Worm (Caenorhabditis elegans): ENCODE measurements around the gene par-1.

The par-1 gene

DNA sequence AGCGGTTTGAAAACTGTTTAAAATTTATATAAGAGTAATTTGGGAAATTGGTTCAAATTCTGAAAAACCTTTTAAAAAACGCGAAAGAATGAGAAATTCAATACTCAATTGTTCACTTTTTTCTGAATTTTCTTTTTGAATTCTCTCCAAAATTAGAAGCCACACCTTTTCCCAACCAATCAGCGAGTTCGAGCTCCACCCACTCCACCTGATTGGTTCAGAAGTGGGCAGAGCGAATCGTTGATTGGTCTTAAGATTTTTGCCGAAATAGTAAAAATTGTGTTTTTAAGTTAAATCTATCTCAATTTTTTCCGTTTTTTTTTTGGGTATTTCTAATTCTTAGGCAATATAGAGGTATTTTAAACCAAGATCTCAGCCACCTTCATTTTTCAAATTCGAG, 81.2 kb downstream of the par-1 start:
- TF ChIP-seq ceh-28 (tag; optimal IDR thresholded peaks at IDR 0.05) (no peak), sea-2 (GFP tag; optimal IDR thresholded peaks at IDR 0.05) (no peak), nfya-1 (tag; optimal IDR thresholded peaks at IDR 0.05; ENCODE audit: insufficient read depth) (peak; percentile 90), fkh-10 (GFP tag; optimal IDR thresholded peaks at IDR 0.05) (no peak), ceh-9 (tag; optimal IDR thresholded peaks at IDR 0.05) (no peak)

Measured in whole organism, L3 larva.